Worm (Caenorhabditis elegans): ENCODE results near the gene immt-2.

Gene immt-2

ce11 chrV:16831921-16832320 lies 42.9 kb downstream of the immt-2 start, which contains the start of gene srh-215:
TSS of gene srh-215 (minus strand) at chrV:16832021.
- TF ChIP-seq egl-27 (tag; optimal IDR thresholded peaks at IDR 0.05) = no peak
- no peak for TF ChIP-seq nhr-237 (tag; optimal IDR thresholded peaks at IDR 0.05)
- TF ChIP-seq nhr-10 (tag; optimal IDR thresholded peaks at IDR 0.05) = no peak
- no peak for TF ChIP-seq F13H6.1 (tag; optimal IDR thresholded peaks at IDR 0.05)
- TF ChIP-seq lin-13 (GFP tag; optimal IDR thresholded peaks at IDR 0.05) = no peak
- no peak for TF ChIP-seq ceh-82 (tag; optimal IDR thresholded peaks at IDR 0.05)
- TF ChIP-seq sma-9 (GFP tag; optimal IDR thresholded peaks at IDR 0.05) = no peak
- no peak for TF ChIP-seq sma-9 (tag; optimal IDR thresholded peaks at IDR 0.05)
- TF ChIP-seq unc-55 (GFP tag; optimal IDR thresholded peaks at IDR 0.05) = no peak
- TF ChIP-seq blmp-1 (tag; optimal IDR thresholded peaks at IDR 0.05; ENCODE audit: insufficient read depth) = no peak
- TF ChIP-seq ztf-4 (tag; optimal IDR thresholded peaks at IDR 0.05) = no peak
- no peak for TF ChIP-seq nhr-77 (tag; optimal IDR thresholded peaks at IDR 0.05)
- TF ChIP-seq ztf-1 (GFP tag; conservative IDR thresholded peaks at IDR 0.05) = no peak
- TF ChIP-seq unc-62 (GFP tag; optimal IDR thresholded peaks at IDR 0.05) = no peak
- no peak for TF ChIP-seq crh-2 (tag; optimal IDR thresholded peaks at IDR 0.05)
- TF ChIP-seq Y55F3AM.14 (GFP tag; optimal IDR thresholded peaks at IDR 0.05) = no peak
- no peak for TF ChIP-seq sem-4 (tag; optimal IDR thresholded peaks at IDR 0.05)
- TF ChIP-seq nhr-25 (tag; optimal IDR thresholded peaks at IDR 0.05) = no peak
- TF ChIP-seq ZK546.5 (tag; optimal IDR thresholded peaks at IDR 0.05) = no peak
- no peak for TF ChIP-seq nhr-21 (tag; optimal IDR thresholded peaks at IDR 0.05)

- TF ChIP-seq ceh-16 (tag; optimal IDR thresholded peaks at IDR 0.05) (no peak), ztf-4 (tag; optimal IDR thresholded peaks at IDR 0.05) (no peak), F13H6.1 (tag; optimal IDR thresholded peaks at IDR 0.05) (no peak), aly-2 (tag; optimal IDR thresholded peaks at IDR 0.05) (no peak), elt-3 (tag; optimal IDR thresholded peaks at IDR 0.05) (no peak), ztf-11 (tag; optimal IDR thresholded peaks at IDR 0.05) (no peak), lin-11 (tag; optimal IDR thresholded peaks at IDR 0.05) (no peak), gmeb-1 (tag; optimal IDR thresholded peaks at IDR 0.05) (no peak), blmp-1 (tag; optimal IDR thresholded peaks at IDR 0.05; ENCODE audit: insufficient read depth) (no peak), nhr-129 (tag; optimal IDR thresholded peaks at IDR 0.05) (no peak), nhr-25 (tag; optimal IDR thresholded peaks at IDR 0.05) (no peak), nhr-21 (tag; optimal IDR thresholded peaks at IDR 0.05) (no peak), sma-9 (GFP tag; optimal IDR thresholded peaks at IDR 0.05) (no peak), sma-9 (tag; optimal IDR thresholded peaks at IDR 0.05) (no peak)
Measured at ce11 chrV:16832865-16833264, 43.8 kb downstream of the immt-2 start, which contains the start of gene phy-3. TSS of gene phy-3 (plus strand) at chrV:16833165.

DNA sequence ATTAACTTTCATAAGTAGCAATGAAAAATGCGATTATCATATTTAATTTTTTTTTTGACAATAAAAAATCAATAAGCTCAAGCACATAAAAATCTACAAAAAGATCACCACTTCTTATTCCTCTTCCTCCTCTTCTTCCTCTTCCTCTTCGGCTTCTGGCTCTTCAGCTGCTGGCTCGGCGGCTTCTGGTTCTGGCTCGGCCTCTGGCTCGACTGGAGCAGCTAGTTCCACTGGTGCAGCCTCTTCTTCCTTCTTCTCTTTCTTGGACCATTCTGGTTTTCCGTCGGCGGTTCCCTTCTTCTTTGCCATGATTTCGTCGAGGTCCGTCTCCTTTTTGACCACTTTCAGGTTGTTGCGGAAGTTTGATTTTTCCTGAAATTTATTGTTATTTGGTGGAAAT lies 44.6 kb downstream of the immt-2 start:
- TF ChIP-seq ztf-11 (tag; optimal IDR thresholded peaks at IDR 0.05) (no peak), sma-9 (GFP tag; optimal IDR thresholded peaks at IDR 0.05) (no peak), sma-9 (tag; optimal IDR thresholded peaks at IDR 0.05) (no peak), R02D3.7 (tag; optimal IDR thresholded peaks at IDR 0.05) (no peak), ztf-1 (GFP tag; conservative IDR thresholded peaks at IDR 0.05) (no peak), nhr-6 (tag; optimal IDR thresholded peaks at IDR 0.05) (no peak), ceh-16 (tag; optimal IDR thresholded peaks at IDR 0.05) (no peak)

- TF ChIP-seq unc-55 (GFP tag; optimal IDR thresholded peaks at IDR 0.05) (no peak), elt-1 (tag; optimal IDR thresholded peaks at IDR 0.05) (no peak), nhr-10 (tag; optimal IDR thresholded peaks at IDR 0.05) (no peak), snpc-4 (tag; optimal IDR thresholded peaks at IDR 0.05) (no peak), alr-1 (tag; optimal IDR thresholded peaks at IDR 0.05) (no peak), ZK546.5 (tag; optimal IDR thresholded peaks at IDR 0.05) (no peak), elt-3 (tag; optimal IDR thresholded peaks at IDR 0.05) (no peak), nhr-12 (tag; optimal IDR thresholded peaks at IDR 0.05) (no peak), ceh-16 (tag; optimal IDR thresholded peaks at IDR 0.05) (no peak), lsy-2 (tag; optimal IDR thresholded peaks at IDR 0.05) (no peak), nhr-6 (tag; optimal IDR thresholded peaks at IDR 0.05) (no peak), sma-3 (GFP tag; optimal IDR thresholded peaks at IDR 0.05) (no peak), fos-1 (tag; optimal IDR thresholded peaks at IDR 0.05) (no peak), aly-2 (tag; optimal IDR thresholded peaks at IDR 0.05) (no peak)
Measured at ce11 chrV:16834989-16835388, 45.9 kb downstream of the immt-2 start, which contains the start of gene tni-3. TSS of gene tni-3 (minus strand) at chrV:16835128.

Measured in whole organism, L2 larva.